Worm (Caenorhabditis elegans): ENCODE measurements around the gene F16G10.8.

DNA sequence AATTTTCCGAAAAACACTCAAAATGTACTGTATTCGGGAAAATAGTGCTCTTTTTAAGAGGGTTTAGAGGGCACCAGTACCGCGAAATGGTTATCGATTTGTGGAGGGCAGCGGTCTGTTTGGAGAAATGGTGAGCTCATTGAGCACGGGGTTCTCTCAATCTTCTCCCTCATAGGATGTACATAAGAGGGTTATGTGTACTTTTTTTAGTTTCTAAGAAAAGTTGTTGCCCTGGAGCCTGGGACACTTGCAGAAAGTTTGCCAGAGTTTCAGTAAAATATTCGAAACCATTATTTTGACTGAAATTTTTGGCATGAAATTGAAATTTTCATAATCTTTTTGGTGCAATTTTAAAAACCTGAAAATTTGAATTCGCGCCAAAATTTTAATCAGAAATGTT lies 30.7 kb downstream of the F16G10.8 start, which contains the start of gene F43C11.10:
- TF ChIP-seq lin-13 (GFP tag; optimal IDR thresholded peaks at IDR 0.05): no peak
- no peak for TF ChIP-seq nhr-237 (tag; optimal IDR thresholded peaks at IDR 0.05)
- TF ChIP-seq skn-1 (tag; optimal IDR thresholded peaks at IDR 0.05): no peak
